Fruit fly (Drosophila melanogaster) whole organism, embryonic: ENCODE data around the gene Lrrk.

Experiments
- CG11093 ChIP-seq: fragments of 200-800 bp; sonication (Bioruptor generic); IDR thresholded peaks from 3 replicates; pipeline ENCODE4 v1.3.6; 2022; ENCODE audit warnings: missing biosample characterization, missing genetic modification characterization
- CG14710 ChIP-seq: fragments of 200-800 bp; sonication (Bioruptor generic); optimal IDR thresholded peaks from 3 replicates; lab custom pipeline; 2019; ENCODE audit warnings: missing biosample characterization, mild to moderate bottlenecking, missing genetic modification characterization, moderate library complexity
- CG15011 ChIP-seq: fragments of 200-800 bp; sonication (Bioruptor generic); optimal IDR thresholded peaks from 3 replicates; lab custom pipeline; 2018; ENCODE audit warnings: missing biosample characterization, mild to moderate bottlenecking, missing genetic modification characterization
- CG17829 ChIP-seq: fragments of 200-800 bp; optimal IDR thresholded peaks from 2 replicates; lab custom pipeline; 2019; ENCODE audit warnings: missing biosample characterization, mild to moderate bottlenecking, missing genetic modification characterization, moderate library complexity
- CG1792 ChIP-seq: fragments of 200-800 bp; sonication (Bioruptor generic); optimal IDR thresholded peaks from 2 replicates; lab custom pipeline; 2016; ENCODE audit warnings: missing biosample characterization, missing genetic modification characterization
- CG2116 ChIP-seq: fragments of 200-800 bp; sonication (Bioruptor generic); optimal IDR thresholded peaks from 3 replicates; lab custom pipeline; 2018; ENCODE audit warnings: missing biosample characterization, mild to moderate bottlenecking, missing genetic modification characterization
- CG2875 ChIP-seq: fragments of 200-800 bp; sonication (Bioruptor generic); optimal IDR thresholded peaks from 2 replicates; lab custom pipeline; 2017; ENCODE audit warnings: missing biosample characterization, mild to moderate bottlenecking, missing genetic modification characterization, missing genetic modification reagents
- CG2889 ChIP-seq: fragments of 200-800 bp; sonication (Bioruptor generic); IDR thresholded peaks from 3 replicates; pipeline ENCODE4 v1.3.6; 2022; ENCODE audit warnings: missing biosample characterization, missing genetic modification characterization
- CG31441 ChIP-seq: fragments of 200-800 bp; sonication (Bioruptor generic); IDR thresholded peaks from 2 replicates; pipeline ENCODE4 v1.3.6; 2022; ENCODE audit warnings: missing biosample characterization, missing genetic modification characterization
- CG4854 ChIP-seq: fragments of 200-800 bp; sonication (Bioruptor generic); optimal IDR thresholded peaks from 2 replicates; lab custom pipeline; 2016; ENCODE audit warnings: missing biosample characterization, missing genetic modification characterization, inconsistent platforms
- CG6654 ChIP-seq: fragments of 200-800 bp; sonication (Bioruptor generic); optimal IDR thresholded peaks from 2 replicates; lab custom pipeline; 2017; ENCODE audit warnings: missing biosample characterization, mild to moderate bottlenecking, missing genetic modification characterization
- CG6765 ChIP-seq: fragments of 200-800 bp; sonication (Bioruptor generic); optimal IDR thresholded peaks from 3 replicates; lab custom pipeline; 2017; ENCODE audit warnings: missing biosample characterization, mild to moderate bottlenecking, missing genetic modification characterization
- CG6854 ChIP-seq: fragments of 200-800 bp; sonication (Bioruptor generic); optimal IDR thresholded peaks from 3 replicates; lab custom pipeline; 2017; ENCODE audit warnings: missing biosample characterization, mild to moderate bottlenecking, missing genetic modification characterization
- CG7271 ChIP-seq: fragments of 200-800 bp; sonication (Bioruptor generic); optimal IDR thresholded peaks from 2 replicates; lab custom pipeline; 2018; ENCODE audit warnings: missing biosample characterization, mild to moderate bottlenecking, missing genetic modification characterization, moderate library complexity
- CG8359 ChIP-seq: fragments of 200-800 bp; sonication (Bioruptor generic); optimal IDR thresholded peaks from 2 replicates; lab custom pipeline; 2017; ENCODE audit warnings: missing biosample characterization, mild to moderate bottlenecking, missing genetic modification characterization, borderline replicate concordance
- CG9609 ChIP-seq: fragments of 200-800 bp; sonication (Bioruptor generic); optimal IDR thresholded peaks from 3 replicates; lab custom pipeline; 2016; ENCODE audit warnings: missing biosample characterization, missing genetic modification characterization
- D19B ChIP-seq: fragments of 200-800 bp; sonication (Bioruptor generic); optimal IDR thresholded peaks from 2 replicates; lab custom pipeline; 2017; ENCODE audit warnings: missing biosample characterization, mild to moderate bottlenecking, missing genetic modification characterization
- Dip2 ChIP-seq: fragments of 200-800 bp; sonication (Bioruptor generic); IDR thresholded peaks from 2 replicates; pipeline ENCODE4 v1.3.6; 2022; ENCODE audit warnings: missing biosample characterization, missing genetic modification characterization
- E2f1 ChIP-seq: fragments of 200-800 bp; sonication (Bioruptor generic); IDR thresholded peaks from 2 replicates; pipeline ENCODE4 v1.3.6; 2022; ENCODE audit warnings: missing biosample characterization, missing genetic modification characterization
- Fer1 ChIP-seq: fragments of 200-800 bp; sonication (Bioruptor generic); optimal IDR thresholded peaks from 2 replicates; lab custom pipeline; 2017; ENCODE audit warnings: missing biosample characterization, mild to moderate bottlenecking, missing genetic modification characterization
- Gsc ChIP-seq: fragments of 200-800 bp; sonication (Bioruptor generic); IDR thresholded peaks from 2 replicates; pipeline ENCODE4 v1.3.6; 2022; ENCODE audit warnings: missing biosample characterization, missing genetic modification characterization
- HHEX ChIP-seq: fragments of 200-800 bp; sonication (Bioruptor generic); optimal IDR thresholded peaks from 3 replicates; lab custom pipeline; 2017; ENCODE audit warnings: missing biosample characterization, mild to moderate bottlenecking, missing genetic modification characterization, missing genetic modification reagents
- Mad ChIP-seq: fragments of 200-800 bp; sonication (Bioruptor generic); optimal IDR thresholded peaks from 2 replicates; lab custom pipeline; 2016; ENCODE audit warnings: missing biosample characterization, missing genetic modification characterization
- Oli ChIP-seq: fragments of 200-800 bp; sonication (Bioruptor generic); optimal IDR thresholded peaks from 2 replicates; lab custom pipeline; 2018; ENCODE audit warnings: missing biosample characterization, mild to moderate bottlenecking, missing genetic modification characterization, moderate library complexity
- Pdp1 ChIP-seq, 2 experiments: fragments of 200-800 bp; sonication (Bioruptor generic); optimal IDR thresholded peaks; 3 replicates each; lab custom pipeline; 2016; ENCODE audit warnings: missing biosample characterization in 2 of 2, missing genetic modification characterization in 2 of 2, mild to moderate bottlenecking in 1 of 2, moderate library complexity in 1 of 2
- Sin3A ChIP-seq: fragments of >200 bp; optimal IDR thresholded peaks from 2 replicates; lab custom pipeline; 2018
- YL-1 ChIP-seq: fragments of 200-800 bp; sonication (Bioruptor generic); optimal IDR thresholded peaks from 3 replicates; lab custom pipeline; 2017; ENCODE audit warnings: missing biosample characterization, mild to moderate bottlenecking, missing genetic modification characterization
- ab ChIP-seq: fragments of 200-800 bp; sonication (Bioruptor generic); optimal IDR thresholded peaks from 2 replicates; lab custom pipeline; 2016; ENCODE audit warnings: missing biosample characterization, missing genetic modification characterization
- ac ChIP-seq: fragments of 200-800 bp; sonication (Bioruptor generic); optimal IDR thresholded peaks from 3 replicates; lab custom pipeline; 2017; ENCODE audit warnings: missing biosample characterization, mild to moderate bottlenecking, missing genetic modification characterization
- ap ChIP-seq: fragments of 200-800 bp; sonication (Bioruptor generic); IDR thresholded peaks from 2 replicates; pipeline ENCODE4 v1.3.6; 2022; ENCODE audit warnings: missing biosample characterization, missing genetic modification characterization
- ato ChIP-seq: fragments of 200-800 bp; sonication (Bioruptor generic); IDR thresholded peaks from 2 replicates; pipeline ENCODE4 v1.3.6; 2022; ENCODE audit warnings: missing biosample characterization, missing genetic modification characterization; ENCODE audit not compliant: partially characterized antibody
- bowl ChIP-seq: fragments of 200-800 bp; sonication (Bioruptor generic); IDR thresholded peaks from 2 replicates; pipeline ENCODE4 v1.3.6; 2022; ENCODE audit warnings: missing biosample characterization, missing genetic modification characterization
- corto ChIP-seq: fragments of 200-800 bp; sonication (Bioruptor generic); optimal IDR thresholded peaks from 2 replicates; lab custom pipeline; 2016; ENCODE audit warnings: missing biosample characterization, mild to moderate bottlenecking, missing genetic modification characterization, moderate library complexity
- crc ChIP-seq: fragments of 200-800 bp; sonication (Bioruptor generic); optimal IDR thresholded peaks from 2 replicates; lab custom pipeline; 2016; ENCODE audit warnings: missing biosample characterization, missing genetic modification characterization
- danr ChIP-seq: fragments of 200-800 bp; sonication (Bioruptor generic); IDR thresholded peaks from 2 replicates; pipeline ENCODE4 v1.3.6; 2022; ENCODE audit warnings: missing biosample characterization, missing genetic modification characterization
- dmrt99B ChIP-seq: fragments of 200-800 bp; sonication (Bioruptor generic); optimal IDR thresholded peaks from 2 replicates; lab custom pipeline; 2018; ENCODE audit warnings: missing biosample characterization, mild to moderate bottlenecking, missing genetic modification characterization, moderate library complexity
- fd3F ChIP-seq: fragments of 200-800 bp; sonication (Bioruptor generic); optimal IDR thresholded peaks from 2 replicates; lab custom pipeline; 2018; ENCODE audit warnings: missing biosample characterization, mild to moderate bottlenecking, missing genetic modification characterization, moderate library complexity
- gce ChIP-seq: fragments of 200-800 bp; sonication (Bioruptor generic); IDR thresholded peaks from 3 replicates; pipeline ENCODE4 v1.3.6; 2022; ENCODE audit warnings: missing biosample characterization, missing genetic modification characterization
- h ChIP-seq: fragments of >200 bp; optimal IDR thresholded peaks from 2 replicates; lab custom pipeline; 2017
- her ChIP-seq: fragments of 200-800 bp; sonication (Bioruptor generic); optimal IDR thresholded peaks from 2 replicates; lab custom pipeline; 2016; ENCODE audit warnings: missing biosample characterization, missing genetic modification characterization
- lbe ChIP-seq: fragments of 200-800 bp; sonication (Bioruptor generic); optimal IDR thresholded peaks from 2 replicates; lab custom pipeline; 2016; ENCODE audit warnings: missing biosample characterization, mild to moderate bottlenecking, missing genetic modification characterization
- nerfin-1 ChIP-seq: fragments of 200-800 bp; sonication (Bioruptor generic); optimal IDR thresholded peaks from 3 replicates; lab custom pipeline; 2019; ENCODE audit warnings: missing biosample characterization, mild to moderate bottlenecking, missing genetic modification characterization, moderate library complexity
- phol ChIP-seq: fragments of 200-800 bp; sonication (Bioruptor generic); optimal IDR thresholded peaks from 3 replicates; lab custom pipeline; 2018; ENCODE audit warnings: missing biosample characterization, mild to moderate bottlenecking, missing genetic modification characterization, moderate library complexity
- salm ChIP-seq: fragments of 200-800 bp; sonication (Bioruptor generic); optimal IDR thresholded peaks from 2 replicates; lab custom pipeline; 2018; ENCODE audit warnings: missing biosample characterization, mild to moderate bottlenecking, missing genetic modification characterization
- shn ChIP-seq: fragments of 200-800 bp; sonication (Bioruptor generic); optimal IDR thresholded peaks from 3 replicates; lab custom pipeline; 2016; ENCODE audit warnings: missing biosample characterization, missing genetic modification characterization
- slp2 ChIP-seq: fragments of 200-800 bp; sonication (Bioruptor generic); optimal IDR thresholded peaks from 2 replicates; lab custom pipeline; 2016; ENCODE audit warnings: missing biosample characterization, missing genetic modification characterization
- sna ChIP-seq: fragments of 200-800 bp; sonication (Bioruptor generic); IDR thresholded peaks from 2 replicates; pipeline ENCODE4 v1.3.6; 2022; ENCODE audit warnings: missing biosample characterization, missing genetic modification characterization; ENCODE audit not compliant: partially characterized antibody
- tap ChIP-seq: fragments of 200-800 bp; optimal IDR thresholded peaks from 3 replicates; lab custom pipeline; 2019; ENCODE audit warnings: missing biosample characterization, mild to moderate bottlenecking, missing genetic modification characterization, moderate library complexity
- wdn ChIP-seq: fragments of 200-800 bp; sonication (Bioruptor generic); IDR thresholded peaks from 2 replicates; pipeline ENCODE4 v1.3.6; 2022; ENCODE audit warnings: missing biosample characterization, missing genetic modification characterization

Gene Lrrk

dm6 chr3R:20587630-20588479 is 47.4 kb upstream of the Lrrk start, which contains the start of gene Septin2 (continued):
- TF ChIP-seq CG9609 (GFP tag; lab: Kevin White, UChicago) (peak; percentile 27), CG17829 (tag; lab: Kevin White, UChicago) (peak; percentile 82), CG6654 (GFP tag; lab: Kevin White, UChicago) (peak; percentile 69), D19B (GFP tag; lab: Kevin White, UChicago) (peak; percentile 32), ap (GFP tag; lab: Robert Waterston, UW) (peak; percentile 59), slp2 (GFP tag; lab: Kevin White, UChicago) (peak; percentile 64), Pdp1 (GFP tag; optimal IDR thresholded peaks at IDR 0.05; lab: Kevin White, UChicago) (peak; percentile 34 to 50), CG4854 (GFP tag; lab: Kevin White, UChicago) (peak; percentile 65), her (GFP tag; lab: Kevin White, UChicago) (no peak), phol (tag; lab: Kevin White, UChicago) (peak; percentile 86), dmrt99B (tag; lab: Kevin White, UChicago) (peak; percentile 91), Mad (GFP tag; lab: Kevin White, UChicago) (peak; percentile 38), CG11093 (GFP tag; lab: Robert Waterston, UW) (peak; percentile 31; the same call in 1 of the 3 replicates), wdn (GFP tag; lab: Robert Waterston, UW) (no peak), crc (GFP tag; lab: Kevin White, UChicago) (peak; percentile 53), CG7271 (tag; lab: Kevin White, UChicago) (no peak), CG15011 (GFP tag; lab: Kevin White, UChicago) (peak; percentile 68), CG8359 (GFP tag; lab: Kevin White, UChicago) (peak; percentile 73), CG6854 (GFP tag; lab: Kevin White, UChicago) (peak; percentile 54), CG2889 (GFP tag; lab: Robert Waterston, UW) (0 out of 3 replicates have a peak, but pooled peaks have one; percentile 31), CG14710 (peak; percentile 85), fd3F (GFP tag; lab: Kevin White, UChicago) (peak; percentile 54), ato (GFP tag; lab: Robert Waterston, UW) (no peak), ab (no peak), CG6765 (GFP tag; lab: Kevin White, UChicago) (no peak), h (lab: Kevin White, UChicago) (no peak), Oli (tag; lab: Kevin White, UChicago) (peak; percentile 86), gce (GFP tag; lab: Robert Waterston, UW) (no peak), Dip2 (GFP tag; lab: Robert Waterston, UW) (no peak), E2f1 (GFP tag; lab: Robert Waterston, UW) (peak; percentile 52), lbe (peak; percentile 85), corto (GFP tag; lab: Kevin White, UChicago) (peak; percentile 67), salm (peak; percentile 59), ac (GFP tag; lab: Kevin White, UChicago) (peak; percentile 46), Gsc (GFP tag; lab: Robert Waterston, UW) (peak; percentile 11; the same call in 1 of the 2 replicates), Fer1 (GFP tag; lab: Kevin White, UChicago) (peak; percentile 81), bowl (GFP tag; lab: Robert Waterston, UW) (no peak), Sin3A (lab: Kevin White, UChicago) (peak; percentile 58), nerfin-1 (peak; percentile 77), shn (GFP tag; lab: Kevin White, UChicago) (peak; percentile 12), sna (GFP tag; lab: Robert Waterston, UW) (peak; percentile 42; the same call in 1 of the 2 replicates), CG1792 (GFP tag; lab: Kevin White, UChicago) (peak; percentile 61), tap (tag; lab: Kevin White, UChicago) (peak; percentile 86), danr (GFP tag; lab: Robert Waterston, UW) (peak; percentile 44; the same call in 1 of the 2 replicates), HHEX (GFP tag; lab: Kevin White, UChicago) (peak; percentile 84), CG2875 (GFP tag; lab: Kevin White, UChicago) (peak; percentile 79), YL-1 (GFP tag; lab: Kevin White, UChicago) (no peak), CG31441 (peak; percentile 72), CG2116 (GFP tag; lab: Kevin White, UChicago) (peak; percentile 44)
